Worm (Caenorhabditis elegans) whole organism, L4 larva: Measurements from ENCODE around the gene srj-22.
A peak's percentile ranks its signal among the peaks of the same experiment; 100 is the strongest.

Source experiments
- F49E8.2 ChIP-seq: sonication (generic microtip); optimal IDR thresholded peaks from 2 replicates; lab custom pipeline; 2016; ENCODE audit warnings: missing compliant biosample characterization, mild to moderate bottlenecking, missing genetic modification characterization, borderline replicate concordance
- Y48G9A.11 ChIP-seq: fragments of 200-800 bp; sonication (Bioruptor generic); IDR thresholded peaks from 2 replicates; pipeline ENCODE4 v1.3.6; 2022; ENCODE audit warnings: missing genetic modification reagents, missing genetic modification characterization, missing compliant biosample characterization
- Y75B8A.6 ChIP-seq: fragments of 200-800 bp; sonication (Bioruptor generic); IDR thresholded peaks from 2 replicates; pipeline ENCODE4 v1.3.6; 2022; ENCODE audit warnings: missing genetic modification reagents, missing genetic modification characterization, missing compliant biosample characterization
- ama-1 ChIP-seq: fragments of 150-350 bp; optimal IDR thresholded peaks from 2 replicates; lab custom pipeline; 2014; ENCODE audit warnings: inconsistent platforms, mixed read lengths
- dmd-8 ChIP-seq: fragments of 200-800 bp; sonication (Bioruptor generic); IDR thresholded peaks from 2 replicates; pipeline ENCODE4 v1.3.6; 2022; ENCODE audit warnings: missing genetic modification characterization, missing compliant biosample characterization
- madf-9 ChIP-seq: fragments of 200-800 bp; sonication (Bioruptor generic); conservative IDR thresholded peaks from 2 replicates; pipeline ENCODE4 v1.3.6; 2022; ENCODE audit warnings: missing genetic modification reagents, missing genetic modification characterization, missing compliant biosample characterization
- mxl-2 ChIP-seq: fragments of 200-800 bp; sonication (Bioruptor generic); conservative IDR thresholded peaks from 2 replicates; pipeline ENCODE4 v1.3.6; 2022; ENCODE audit warnings: missing genetic modification reagents, missing genetic modification characterization, missing compliant biosample characterization
- nhr-42 ChIP-seq: fragments of 200-800 bp; sonication (Bioruptor generic); IDR thresholded peaks from 2 replicates; pipeline ENCODE4 v1.3.6; 2022; ENCODE audit warnings: missing genetic modification characterization, missing compliant biosample characterization
- nhr-76 ChIP-seq: fragments of 150-350 bp; optimal IDR thresholded peaks from 2 replicates; lab custom pipeline; 2014; ENCODE audit warnings: missing biosample characterization, missing genetic modification characterization
- snpc-4 ChIP-seq: fragments of 150-350 bp; optimal IDR thresholded peaks from 2 replicates; lab custom pipeline; 2014; ENCODE audit warnings: missing biosample characterization, missing genetic modification characterization
- unc-62 ChIP-seq, 3 experiments: fragments of 150-350 bp in 1 of 3; sonication (generic microtip); optimal IDR thresholded peaks in 2 of 3; peaks in 1 of 3; 1 replicate in 1 of 3; 2 replicates in 2 of 3; lab custom pipeline; 2014 to 2017; ENCODE audit warnings: missing biosample characterization in 3 of 3, missing genetic modification characterization in 3 of 3, missing genetic modification reagents in 3 of 3, missing genotype in 1 of 3
- ztf-11 ChIP-seq: fragments of 150-350 bp; optimal IDR thresholded peaks from 2 replicates; lab custom pipeline; 2014; ENCODE audit warnings: missing biosample characterization, missing genetic modification characterization

- TF ChIP-seq nhr-76 (tag; lab: Kevin White, UChicago) = no peak
- TF ChIP-seq F49E8.2 (tag; lab: Kevin White, UChicago) = no peak
- no peak for TF ChIP-seq mxl-2 (GFP tag; lab: Robert Waterston, UW)
- peak in 1 of 2 experiments; percentile 26 for TF ChIP-seq unc-62 (GFP tag; optimal IDR thresholded peaks at IDR 0.05 in 1 of 2; lab: Kevin White, UChicago)
- TF ChIP-seq unc-62 (tag; optimal IDR thresholded peaks at IDR 0.05; lab: Kevin White, UChicago) = no peak
- TF ChIP-seq ztf-11 (tag; lab: Kevin White, UChicago) = no peak
- no peak for TF ChIP-seq Y75B8A.6
- no peak for TF ChIP-seq nhr-42 (GFP tag; lab: Robert Waterston, UW)
- no peak for TF ChIP-seq dmd-8
- TF ChIP-seq madf-9 (GFP tag; lab: Robert Waterston, UW) = no peak
- TF ChIP-seq snpc-4 = no peak
- TF ChIP-seq ama-1 (lab: Kevin White, UChicago) = no peak
- no peak for TF ChIP-seq Y48G9A.11 (GFP tag; lab: Robert Waterston, UW)
Observed at ce11 chrV:10720876-10721275, 22.7 kb downstream of the srj-22 start.
